Worm (Caenorhabditis elegans) whole organism, late embryonic: Measurements from ENCODE around the gene nhr-103.

Experiments
- ceh-45 ChIP-seq: fragments of 200-800 bp; sonication (Bioruptor generic); IDR thresholded peaks from 2 replicates; pipeline ENCODE4 v1.3.6; 2022; ENCODE audit warnings: missing genetic modification reagents, missing genetic modification characterization, missing compliant biosample characterization
- ceh-9 ChIP-seq: sonication (generic microtip); optimal IDR thresholded peaks from 2 replicates; lab custom pipeline; 2016; ENCODE audit warnings: mild to moderate bottlenecking, missing genetic modification characterization, inconsistent platforms, missing compliant biosample characterization
- fax-1 ChIP-seq: sonication (generic microtip); optimal IDR thresholded peaks from 2 replicates; lab custom pipeline; 2016; ENCODE audit warnings: missing genotype, missing genetic modification characterization, missing compliant biosample characterization
- odd-2 ChIP-seq: sonication (generic microtip); optimal IDR thresholded peaks from 2 replicates; lab custom pipeline; 2017; ENCODE audit warnings: antibody characterized with exemption, mild to moderate bottlenecking, missing genetic modification characterization, missing compliant biosample characterization
- pqm-1 ChIP-seq: sonication (generic microtip); optimal IDR thresholded peaks from 2 replicates; lab custom pipeline; 2016; ENCODE audit warnings: missing genetic modification characterization, missing compliant biosample characterization
- unc-55 ChIP-seq: sonication (generic microtip); optimal IDR thresholded peaks from 2 replicates; lab custom pipeline; 2017; ENCODE audit warnings: missing biosample characterization, missing genetic modification reagents, missing genetic modification characterization

DNA sequence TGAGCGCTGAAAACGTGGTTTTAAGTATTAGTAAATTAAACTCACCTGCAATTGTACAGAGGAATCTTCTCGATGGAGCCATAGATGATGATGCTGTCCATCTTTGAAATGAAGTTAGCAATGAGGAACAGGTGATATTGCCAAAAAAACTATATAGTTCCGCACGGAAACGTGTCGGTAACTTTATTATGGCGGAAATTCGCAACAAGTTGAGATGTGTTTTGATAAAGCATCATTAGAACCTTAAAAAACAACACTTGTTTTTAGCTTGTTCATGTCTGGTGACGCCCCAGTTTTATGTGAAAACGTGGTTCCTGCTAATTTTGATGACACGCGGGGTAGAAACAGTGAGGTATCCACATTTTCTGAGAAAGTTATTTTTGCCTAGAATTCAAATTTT, 19.0 kb upstream of the nhr-103 start, which contains the start of gene srt-40:
- TF ChIP-seq pqm-1 (tag; lab: Kevin White, UChicago), result no peak
- no peak for TF ChIP-seq fax-1 (tag; lab: Kevin White, UChicago)
- TF ChIP-seq ceh-45 (GFP tag; lab: Robert Waterston, UW), result no peak
- no peak for TF ChIP-seq odd-2 (tag; lab: Kevin White, UChicago)
- no peak for TF ChIP-seq unc-55 (GFP tag; lab: Kevin White, UChicago)
- TF ChIP-seq ceh-9, result no peak
